Fruit fly (Drosophila melanogaster): ENCODE results near the gene wake.

wake gene

dm6 chr3R:22719607-22719949 is 80.0 kb downstream of the wake start:
- TF ChIP-seq Clk (GFP tag; optimal IDR thresholded peaks at IDR 0.05): no peak

dm6 chr3R:22720808-22721306 is 81.2 kb downstream of the wake start, which contains the start of gene wge:
Gene wge (minus strand): TSS chr3R:22721150.
- TF ChIP-seq ovo (GFP tag; optimal IDR thresholded peaks at IDR 0.05) (no peak), kay (GFP tag; ENCODE audit: borderline replicate concordance) (peak; percentile 99), CG14711 (tag; optimal IDR thresholded peaks at IDR 0.05) (no peak), pad (GFP tag; optimal IDR thresholded peaks at IDR 0.05) (no peak), CG12768 (GFP tag; optimal IDR thresholded peaks at IDR 0.05) (peak; percentile 68), toe (GFP tag; optimal IDR thresholded peaks at IDR 0.05) (no peak), Hr96 (GFP tag; optimal IDR thresholded peaks at IDR 0.05) (peak; percentile 29), Clk (GFP tag; optimal IDR thresholded peaks at IDR 0.05) (no peak), CG33017 (tag; optimal IDR thresholded peaks at IDR 0.05) (no peak), CG7045 (GFP tag; optimal IDR thresholded peaks at IDR 0.05) (no peak), cnc (optimal IDR thresholded peaks at IDR 0.05) (no peak), tj (GFP tag; optimal IDR thresholded peaks at IDR 0.05) (peak; percentile 17), CG11617 (GFP tag; optimal IDR thresholded peaks at IDR 0.05) (peak; percentile 27), Crg-1 (GFP tag; optimal IDR thresholded peaks at IDR 0.05) (no peak), CG1620 (GFP tag; optimal IDR thresholded peaks at IDR 0.05) (peak; percentile 9), CG7101 (tag; optimal IDR thresholded peaks at IDR 0.05) (peak; percentile 7), CG5204 (GFP tag; optimal IDR thresholded peaks at IDR 0.05) (no peak), cic (GFP tag; optimal IDR thresholded peaks at IDR 0.05) (no peak), Mnt (GFP tag; optimal IDR thresholded peaks at IDR 0.05) (peak; percentile 15), bab1 (GFP tag; optimal IDR thresholded peaks at IDR 0.05) (peak; percentile 43)

- TF ChIP-seq CG7045 (GFP tag; optimal IDR thresholded peaks at IDR 0.05) (peak; percentile 70), CG12768 (GFP tag; optimal IDR thresholded peaks at IDR 0.05) (no peak), Crg-1 (GFP tag; optimal IDR thresholded peaks at IDR 0.05) (peak; percentile 7), kay (GFP tag; ENCODE audit: borderline replicate concordance) (no peak), CG14711 (tag; optimal IDR thresholded peaks at IDR 0.05) (peak; percentile 76), CG5204 (GFP tag; optimal IDR thresholded peaks at IDR 0.05) (no peak), bab1 (GFP tag; optimal IDR thresholded peaks at IDR 0.05) (peak; percentile 73), pad (GFP tag; optimal IDR thresholded peaks at IDR 0.05) (peak; percentile 19), cic (GFP tag; optimal IDR thresholded peaks at IDR 0.05) (peak; percentile 10), Clk (GFP tag; optimal IDR thresholded peaks at IDR 0.05) (no peak), CG33017 (tag; optimal IDR thresholded peaks at IDR 0.05) (peak; percentile 77), CG1620 (GFP tag; optimal IDR thresholded peaks at IDR 0.05) (peak; percentile 17), toe (GFP tag; optimal IDR thresholded peaks at IDR 0.05) (peak; percentile 59), Hr96 (GFP tag; optimal IDR thresholded peaks at IDR 0.05) (no peak), tj (GFP tag; optimal IDR thresholded peaks at IDR 0.05) (peak; percentile 39), cnc (optimal IDR thresholded peaks at IDR 0.05) (no peak), ovo (GFP tag; optimal IDR thresholded peaks at IDR 0.05) (no peak), Mnt (GFP tag; optimal IDR thresholded peaks at IDR 0.05) (peak; percentile 59), CG11617 (GFP tag; optimal IDR thresholded peaks at IDR 0.05) (peak; percentile 68), CG7101 (tag; optimal IDR thresholded peaks at IDR 0.05) (peak; percentile 74)
These were observed 84.8 kb downstream of the wake start, which contains the start of gene Irp-1A for dm6 chr3R:22724149-22724973. Gene Irp-1A (minus strand): TSS chr3R:22724587.

- TF ChIP-seq Mnt (GFP tag; optimal IDR thresholded peaks at IDR 0.05) (peak; percentile 62), CG1620 (GFP tag; optimal IDR thresholded peaks at IDR 0.05) (peak; percentile 39), CG7045 (GFP tag; optimal IDR thresholded peaks at IDR 0.05) (no peak)
These were observed 86.6 kb downstream of the wake start, which contains the start of gene RNF220 for dm6 chr3R:22726031-22726770. Gene RNF220 (minus strand): TSS chr3R:22726414.

- TF ChIP-seq tj (GFP tag; optimal IDR thresholded peaks at IDR 0.05): peak; percentile 34
- TF ChIP-seq bab1 (GFP tag; optimal IDR thresholded peaks at IDR 0.05): peak; percentile 23
- TF ChIP-seq Mnt (GFP tag; optimal IDR thresholded peaks at IDR 0.05): no peak
- TF ChIP-seq CG14711 (tag; optimal IDR thresholded peaks at IDR 0.05): no peak
- no peak for TF ChIP-seq CG7045 (GFP tag; optimal IDR thresholded peaks at IDR 0.05)
- peak; percentile 78 for TF ChIP-seq cic (GFP tag; optimal IDR thresholded peaks at IDR 0.05)
- no peak for TF ChIP-seq kay (GFP tag; ENCODE audit: borderline replicate concordance)
- TF ChIP-seq CG11617 (GFP tag; optimal IDR thresholded peaks at IDR 0.05): no peak
These were observed 87.3 kb downstream of the wake start, which contains the start of gene CG45049 for dm6 chr3R:22726771-22727455. Gene CG45049 (plus strand): TSS chr3R:22726967.

- TF ChIP-seq pad (GFP tag; optimal IDR thresholded peaks at IDR 0.05) (peak; percentile 88), Crg-1 (GFP tag; optimal IDR thresholded peaks at IDR 0.05) (no peak), tj (GFP tag; optimal IDR thresholded peaks at IDR 0.05) (peak; percentile 4), ovo (GFP tag; optimal IDR thresholded peaks at IDR 0.05) (peak; percentile 86), bab1 (GFP tag; optimal IDR thresholded peaks at IDR 0.05) (no peak), cnc (optimal IDR thresholded peaks at IDR 0.05) (no peak), cic (GFP tag; optimal IDR thresholded peaks at IDR 0.05) (peak; percentile 8), CG33017 (tag; optimal IDR thresholded peaks at IDR 0.05) (no peak), Hr96 (GFP tag; optimal IDR thresholded peaks at IDR 0.05) (no peak), toe (GFP tag; optimal IDR thresholded peaks at IDR 0.05) (no peak)
These were observed 87.8 kb downstream of the wake start for dm6 chr3R:22727456-22727833.
